Fruit fly (Drosophila melanogaster) whole organism, embryonic: ENCODE results near the gene Pisd.

Source experiments
- ATbp ChIP-seq: fragments of 200-800 bp; sonication (Bioruptor generic); optimal IDR thresholded peaks from 2 replicates; lab custom pipeline; 2017; ENCODE audit warnings: missing biosample characterization, mild to moderate bottlenecking, missing genetic modification characterization, missing genetic modification reagents
- Adf1 ChIP-seq: fragments of 200-800 bp; sonication (Bioruptor generic); IDR thresholded peaks from 2 replicates; pipeline ENCODE4 v1.3.6; 2022; ENCODE audit warnings: missing biosample characterization, missing genetic modification characterization
- Awh ChIP-seq: fragments of 200-800 bp; sonication (Bioruptor generic); IDR thresholded peaks from 2 replicates; pipeline ENCODE4, ENCODE4 v1.3.6; 2022; ENCODE audit warnings: missing biosample characterization, missing genetic modification characterization
- B-H1 ChIP-seq: fragments of 200-800 bp; sonication (Bioruptor generic); IDR thresholded peaks from 3 replicates; pipeline ENCODE4 v1.3.6; 2022; ENCODE audit warnings: missing biosample characterization, missing genetic modification characterization
- Bgb ChIP-seq: fragments of 200-800 bp; sonication (Bioruptor generic); IDR thresholded peaks from 2 replicates; pipeline ENCODE4 v1.3.6; 2022; ENCODE audit warnings: missing biosample characterization, missing genetic modification characterization; ENCODE audit not compliant: partially characterized antibody
- Bteb2 ChIP-seq: fragments of 200-800 bp; sonication (Bioruptor generic); optimal IDR thresholded peaks from 2 replicates; lab custom pipeline; 2016; ENCODE audit warnings: missing biosample characterization, missing genetic modification characterization
- C15 ChIP-seq: fragments of 200-800 bp; sonication (Bioruptor generic); IDR thresholded peaks from 3 replicates; pipeline ENCODE4 v1.3.6; 2022; ENCODE audit warnings: missing biosample characterization, missing genetic modification characterization
- CG10209 ChIP-seq: fragments of 200-800 bp; sonication (Bioruptor generic); optimal IDR thresholded peaks from 3 replicates; lab custom pipeline; 2017; ENCODE audit warnings: missing biosample characterization, mild to moderate bottlenecking, missing genetic modification characterization, missing genetic modification reagents
- CG11085 ChIP-seq: fragments of 200-800 bp; sonication (Bioruptor generic); IDR thresholded peaks from 2 replicates; pipeline ENCODE4 v1.3.6; 2022; ENCODE audit warnings: missing biosample characterization, missing genetic modification characterization
- CG11093 ChIP-seq: fragments of 200-800 bp; sonication (Bioruptor generic); IDR thresholded peaks from 3 replicates; pipeline ENCODE4 v1.3.6; 2022; ENCODE audit warnings: missing biosample characterization, missing genetic modification characterization
- CG11247 ChIP-seq: fragments of 200-800 bp; sonication (Bioruptor generic); IDR thresholded peaks from 2 replicates; pipeline ENCODE4 v1.3.6; 2022; ENCODE audit warnings: missing biosample characterization, missing genetic modification characterization
- CG1233 ChIP-seq: fragments of 200-800 bp; sonication (Bioruptor generic); optimal IDR thresholded peaks from 4 replicates; lab custom pipeline; 2018; ENCODE audit warnings: missing biosample characterization, mild to moderate bottlenecking, missing genetic modification characterization
- CG12942 ChIP-seq: fragments of 200-800 bp; sonication (Bioruptor generic); optimal IDR thresholded peaks from 3 replicates; lab custom pipeline; 2016; ENCODE audit warnings: missing biosample characterization, missing genetic modification characterization
- CG13296 ChIP-seq: fragments of 200-800 bp; sonication (Bioruptor generic); optimal IDR thresholded peaks from 3 replicates; lab custom pipeline; 2018; ENCODE audit warnings: missing biosample characterization, mild to moderate bottlenecking, missing genetic modification characterization
- CG14014 ChIP-seq: fragments of 200-800 bp; sonication (Bioruptor generic); IDR thresholded peaks from 2 replicates; pipeline ENCODE4 v1.3.6; 2022; ENCODE audit warnings: missing biosample characterization, missing genetic modification characterization
- CG14441 ChIP-seq: fragments of 200-800 bp; sonication (Bioruptor generic); IDR thresholded peaks from 2 replicates; pipeline ENCODE4 v1.3.6; 2022; ENCODE audit warnings: missing biosample characterization, missing genetic modification characterization
- CG1603 ChIP-seq: fragments of 200-800 bp; sonication (Bioruptor generic); optimal IDR thresholded peaks from 2 replicates; lab custom pipeline; 2019; ENCODE audit warnings: missing biosample characterization, mild to moderate bottlenecking, missing genetic modification characterization, moderate library complexity
- CG17568 ChIP-seq: fragments of 200-800 bp; sonication (Bioruptor generic); optimal IDR thresholded peaks from 2 replicates; lab custom pipeline; 2018; ENCODE audit warnings: missing biosample characterization, mild to moderate bottlenecking, missing genetic modification characterization, moderate library complexity
- CG17829 ChIP-seq: fragments of 200-800 bp; optimal IDR thresholded peaks from 2 replicates; lab custom pipeline; 2019; ENCODE audit warnings: missing biosample characterization, mild to moderate bottlenecking, missing genetic modification characterization, moderate library complexity
- CG2120 ChIP-seq: fragments of 200-800 bp; sonication (Bioruptor generic); optimal IDR thresholded peaks from 3 replicates; lab custom pipeline; 2016; ENCODE audit warnings: missing biosample characterization, missing genetic modification characterization
- CG2129 ChIP-seq: fragments of 200-800 bp; sonication (Bioruptor generic); IDR thresholded peaks from 2 replicates; pipeline ENCODE4 v1.3.6; 2022; ENCODE audit warnings: missing biosample characterization, missing genetic modification characterization; ENCODE audit not compliant: partially characterized antibody
- CG4424 ChIP-seq: fragments of 200-800 bp; sonication (Bioruptor generic); optimal IDR thresholded peaks from 3 replicates; lab custom pipeline; 2016; ENCODE audit warnings: missing biosample characterization, missing genetic modification characterization
- CG6689 ChIP-seq: fragments of 200-800 bp; sonication (Bioruptor generic); IDR thresholded peaks from 2 replicates; pipeline ENCODE4 v1.3.6; 2022; ENCODE audit warnings: missing biosample characterization, missing genetic modification characterization
- CG6813 ChIP-seq: fragments of 200-800 bp; sonication (Bioruptor generic); optimal IDR thresholded peaks from 2 replicates; lab custom pipeline; 2017; ENCODE audit warnings: missing biosample characterization, missing genetic modification characterization, mild to moderate bottlenecking, moderate library complexity, missing genetic modification reagents
- CG7372 ChIP-seq: fragments of 200-800 bp; sonication (Bioruptor generic); IDR thresholded peaks from 2 replicates; pipeline ENCODE4 v1.3.6; 2022; ENCODE audit warnings: missing biosample characterization, missing genetic modification characterization
- CG8290 ChIP-seq, 3 experiments: fragments of 200-800 bp; sonication (Bioruptor generic); optimal IDR thresholded peaks; 2 replicates each; lab custom pipeline; 2016 to 2019; ENCODE audit warnings: missing biosample characterization in 3 of 3, missing genetic modification characterization in 3 of 3, mild to moderate bottlenecking in 2 of 3, moderate library complexity in 1 of 3
- CG8388 ChIP-seq: fragments of 200-800 bp; sonication (Bioruptor generic); optimal IDR thresholded peaks from 2 replicates; lab custom pipeline; 2019; ENCODE audit warnings: missing biosample characterization, mild to moderate bottlenecking, missing genetic modification characterization, moderate library complexity
- CG8924 ChIP-seq: fragments of 200-800 bp; optimal IDR thresholded peaks from 3 replicates; lab custom pipeline; 2019; ENCODE audit warnings: missing biosample characterization, mild to moderate bottlenecking, missing genetic modification characterization, moderate library complexity
- CTCF ChIP-seq: fragments of 200-800 bp; sonication (Bioruptor generic); optimal IDR thresholded peaks from 2 replicates; lab custom pipeline; 2017; ENCODE audit warnings: missing biosample characterization, mild to moderate bottlenecking, missing genetic modification characterization, moderate library complexity
- Dref ChIP-seq: fragments of 200-800 bp; sonication (Bioruptor generic); IDR thresholded peaks from 2 replicates; pipeline ENCODE4 v1.3.6; 2022; ENCODE audit warnings: missing biosample characterization, missing genetic modification characterization
- E2f1 ChIP-seq: fragments of 200-800 bp; sonication (Bioruptor generic); IDR thresholded peaks from 2 replicates; pipeline ENCODE4 v1.3.6; 2022; ENCODE audit warnings: missing biosample characterization, missing genetic modification characterization
- Ets65A ChIP-seq: fragments of 200-800 bp; sonication (Bioruptor generic); peaks from one replicate; lab custom pipeline; 2016; ENCODE audit warnings: missing biosample characterization, missing genetic modification characterization
- H2.0 ChIP-seq: fragments of 200-800 bp; sonication (Bioruptor generic); IDR thresholded peaks from 2 replicates; pipeline ENCODE4 v1.3.6; 2022; ENCODE audit warnings: missing biosample characterization, missing genetic modification characterization
- HHEX ChIP-seq: fragments of 200-800 bp; sonication (Bioruptor generic); optimal IDR thresholded peaks from 3 replicates; lab custom pipeline; 2017; ENCODE audit warnings: missing biosample characterization, mild to moderate bottlenecking, missing genetic modification characterization, missing genetic modification reagents
- Hand ChIP-seq: fragments of 200-800 bp; sonication (Bioruptor generic); optimal IDR thresholded peaks from 2 replicates; lab custom pipeline; 2017; ENCODE audit warnings: mild to moderate bottlenecking, missing biosample characterization, missing genetic modification reagents, missing genetic modification characterization
- Pdp1 ChIP-seq, 2 experiments: fragments of 200-800 bp; sonication (Bioruptor generic); optimal IDR thresholded peaks; 3 replicates each; lab custom pipeline; 2016; ENCODE audit warnings: missing biosample characterization in 2 of 2, missing genetic modification characterization in 2 of 2, mild to moderate bottlenecking in 1 of 2, moderate library complexity in 1 of 2
- Ptx1 ChIP-seq: fragments of 200-800 bp; sonication (Bioruptor generic); IDR thresholded peaks from 2 replicates; pipeline ENCODE4 v1.3.6; 2022; ENCODE audit warnings: missing biosample characterization, missing genetic modification characterization
- Rx ChIP-seq: fragments of 200-800 bp; sonication (Bioruptor generic); IDR thresholded peaks from 2 replicates; pipeline ENCODE4 v1.3.6; 2022; ENCODE audit warnings: missing biosample characterization, missing genetic modification characterization
- Scr ChIP-seq: fragments of 200-800 bp; sonication (Bioruptor generic); IDR thresholded peaks from 2 replicates; pipeline ENCODE4 v1.3.6; 2022; ENCODE audit warnings: missing biosample characterization, missing genetic modification characterization; ENCODE audit not compliant: partially characterized antibody
- bcd ChIP-seq: fragments of 200-800 bp; sonication (Bioruptor generic); optimal IDR thresholded peaks from 2 replicates; lab custom pipeline; 2017; ENCODE audit warnings: missing biosample characterization, mild to moderate bottlenecking, missing genetic modification characterization
- gem ChIP-seq: fragments of 200-800 bp; sonication (Bioruptor generic); optimal IDR thresholded peaks from 2 replicates; lab custom pipeline; 2019; ENCODE audit warnings: missing biosample characterization, mild to moderate bottlenecking, missing genetic modification characterization, moderate library complexity
- jing ChIP-seq: fragments of 200-800 bp; sonication (Bioruptor generic); optimal IDR thresholded peaks from 2 replicates; lab custom pipeline; 2018; ENCODE audit warnings: missing biosample characterization, mild to moderate bottlenecking, missing genetic modification characterization
- lilli ChIP-seq: fragments of 200-800 bp; sonication (Bioruptor generic); optimal IDR thresholded peaks from 3 replicates; lab custom pipeline; 2016; ENCODE audit warnings: missing biosample characterization, missing genetic modification characterization
- mam ChIP-seq: fragments of 200-800 bp; sonication (Bioruptor generic); optimal IDR thresholded peaks from 3 replicates; lab custom pipeline; 2016; ENCODE audit warnings: missing biosample characterization, missing genetic modification characterization
- org-1 ChIP-seq: fragments of 200-800 bp; sonication (Bioruptor generic); optimal IDR thresholded peaks from 2 replicates; lab custom pipeline; 2017; ENCODE audit warnings: missing biosample characterization, missing genetic modification characterization
- pan ChIP-seq, 4 experiments: fragments of >200 bp in 3 of 4; fragments of 200-800 bp in 1 of 4; sonication (Bioruptor generic) in 1 of 4; optimal IDR thresholded peaks in 3 of 4; IDR thresholded peaks in 1 of 4; 2 replicates each; pipeline versions ENCODE4 v1.3.6 to Lab custom; 2017 to 2022; ENCODE audit warnings: missing biosample characterization in 2 of 4, missing genetic modification characterization in 2 of 4, mixed read lengths in 1 of 4
- rib ChIP-seq: fragments of 200-800 bp; sonication (Bioruptor generic); IDR thresholded peaks from 2 replicates; pipeline ENCODE4 v1.3.6; 2022; ENCODE audit warnings: missing biosample characterization, missing genetic modification characterization
- sna ChIP-seq: fragments of 200-800 bp; sonication (Bioruptor generic); IDR thresholded peaks from 2 replicates; pipeline ENCODE4 v1.3.6; 2022; ENCODE audit warnings: missing biosample characterization, missing genetic modification characterization; ENCODE audit not compliant: partially characterized antibody
- sqz ChIP-seq: fragments of 200-800 bp; sonication (Bioruptor generic); optimal IDR thresholded peaks from 3 replicates; lab custom pipeline; 2018; ENCODE audit warnings: missing biosample characterization, mild to moderate bottlenecking, missing genetic modification characterization

Gene Pisd

dm6 chr3R:24010637-24011214 is 39.9 kb upstream of the Pisd start (continued):
- TF ChIP-seq sna = no peak
- peak; percentile 64; the same call in 1 of the 3 replicates for TF ChIP-seq C15
- TF ChIP-seq Ets65A (GFP tag; lab: Kevin White, UChicago) = peak; percentile 52
- peak; percentile 53; the same call in 1 of the 2 replicates for TF ChIP-seq CG7372
- TF ChIP-seq CG14441 (GFP tag; lab: Robert Waterston, UW) = peak; percentile 73
- peak; percentile 42 for TF ChIP-seq lilli (GFP tag; lab: Kevin White, UChicago)
- TF ChIP-seq Dref = no peak
- TF ChIP-seq CG11085 (GFP tag; lab: Robert Waterston, UW) = peak; percentile 28; the same call in 1 of the 2 replicates
- peak; percentile 44 for TF ChIP-seq Hand
- TF ChIP-seq CG8924 = peak; percentile 65
- no peak for TF ChIP-seq CTCF (GFP tag; lab: Kevin White, UChicago)
- TF ChIP-seq CG10209 (GFP tag; lab: Kevin White, UChicago) = peak; percentile 67
- TF ChIP-seq CG8388 = peak; percentile 30
- TF ChIP-seq bcd = peak; percentile 20
- TF ChIP-seq CG2120 (GFP tag; lab: Kevin White, UChicago) = peak; percentile 80
- TF ChIP-seq H2.0 = peak; percentile 52; the same call in 1 of the 2 replicates
- TF ChIP-seq CG6813 (GFP tag; lab: Kevin White, UChicago) = peak; percentile 1
- TF ChIP-seq CG2129 (GFP tag; lab: Robert Waterston, UW) = no peak
- TF ChIP-seq CG1603 (tag; lab: Kevin White, UChicago) = peak; percentile 39
- TF ChIP-seq CG17829 (tag; lab: Kevin White, UChicago) = peak; percentile 56
- peak; percentile 78 for TF ChIP-seq CG14014
- TF ChIP-seq CG17568 (GFP tag; lab: Kevin White, UChicago) = peak; percentile 18
- peak; percentile 12 for TF ChIP-seq jing (GFP tag; lab: Kevin White, UChicago)
- TF ChIP-seq CG6689 (GFP tag; lab: Robert Waterston, UW) = peak; percentile 68
- TF ChIP-seq CG11247 = peak; percentile 50; the same call in 1 of the 2 replicates
- peak; percentile 8 to 33 for TF ChIP-seq Pdp1 (GFP tag; optimal IDR thresholded peaks at IDR 0.05; lab: Kevin White, UChicago)
- TF ChIP-seq org-1 = peak; percentile 53
- peak; percentile 43 for TF ChIP-seq CG13296 (GFP tag; lab: Kevin White, UChicago)
- TF ChIP-seq mam = peak; percentile 18
- TF ChIP-seq CG1233 (GFP tag; lab: Kevin White, UChicago) = peak; percentile 27
- TF ChIP-seq Adf1 (GFP tag; lab: Robert Waterston, UW) = peak; percentile 44
- TF ChIP-seq Ptx1 (GFP tag; lab: Robert Waterston, UW) = peak; percentile 73
- peak; percentile 33 for TF ChIP-seq CG4424 (GFP tag; lab: Kevin White, UChicago)
- TF ChIP-seq sqz (GFP tag; lab: Kevin White, UChicago) = no peak
- no peak for TF ChIP-seq Rx (GFP tag; lab: Robert Waterston, UW)
- peak; percentile 74 for TF ChIP-seq gem (tag; lab: Kevin White, UChicago)
- TF ChIP-seq E2f1 = peak; percentile 72
- TF ChIP-seq HHEX (GFP tag; lab: Kevin White, UChicago) = peak; percentile 55
- TF ChIP-seq rib (GFP tag; lab: Robert Waterston, UW) = 0 out of 2 replicates have a peak, but pooled peaks have one; percentile 63
- peak; percentile 57 for TF ChIP-seq B-H1
- TF ChIP-seq Awh (GFP tag; lab: Robert Waterston, UW) = peak; percentile 51; the same call in 1 of the 2 replicates
- TF ChIP-seq CG8290 (GFP tag; optimal IDR thresholded peaks at IDR 0.05; lab: Kevin White, UChicago) = no peak
- peak in 1 of 2 experiments; percentile 65 for TF ChIP-seq CG8290 (tag; optimal IDR thresholded peaks at IDR 0.05; lab: Kevin White, UChicago)
- TF ChIP-seq CG11093 (GFP tag; lab: Robert Waterston, UW) = 0 out of 3 replicates have a peak, but pooled peaks have one; percentile 27
- TF ChIP-seq CG12942 = peak; percentile 36
- TF ChIP-seq Bgb = no peak
- peak; percentile 46 for TF ChIP-seq ATbp (GFP tag; lab: Kevin White, UChicago)
- no peak for TF ChIP-seq pan (optimal IDR thresholded peaks at IDR 0.05; lab: Kevin White, UChicago)
- peak in 1 of 2 experiments; percentile 76 for TF ChIP-seq pan (GFP tag; optimal IDR thresholded peaks at IDR 0.05 in 1 of 2, IDR thresholded peaks at IDR 0.05 in 1 of 2)
- TF ChIP-seq Bteb2 (GFP tag; lab: Kevin White, UChicago) = no peak
- no peak for TF ChIP-seq Scr (GFP tag; lab: Robert Waterston, UW)
